Fruit fly (Drosophila melanogaster): ENCODE measurements around the gene RpS27.

RpS27 gene

dm6 chr3R:25292864-25293284, 45.6 kb upstream of the RpS27 start, which contains the start of gene CG31098 (continued):
- no peak for TF ChIP-seq CG11504 (tag; optimal IDR thresholded peaks at IDR 0.05)
- no peak for TF ChIP-seq Asciz (GFP tag; optimal IDR thresholded peaks at IDR 0.05)
- no peak for TF ChIP-seq Neu2 (GFP tag; optimal IDR thresholded peaks at IDR 0.05; ENCODE audit: borderline replicate concordance)
- no peak for TF ChIP-seq trem (tag; optimal IDR thresholded peaks at IDR 0.05)
- no peak for TF ChIP-seq schlank (tag; optimal IDR thresholded peaks at IDR 0.05)
- TF ChIP-seq tin (GFP tag; optimal IDR thresholded peaks at IDR 0.05): no peak
- TF ChIP-seq lmd (GFP tag; IDR thresholded peaks at IDR 0.05): no peak
- no peak for TF ChIP-seq Oli (tag; optimal IDR thresholded peaks at IDR 0.05)
- TF ChIP-seq CG6689 (GFP tag; IDR thresholded peaks at IDR 0.05): no peak
- TF ChIP-seq Sox100B (GFP tag; optimal IDR thresholded peaks at IDR 0.05): no peak
- TF ChIP-seq jing (GFP tag; optimal IDR thresholded peaks at IDR 0.05): no peak
- no peak for TF ChIP-seq BEAF-32 (GFP tag; optimal IDR thresholded peaks at IDR 0.05)
- no peak for TF ChIP-seq Dfd (GFP tag; optimal IDR thresholded peaks at IDR 0.05)
- TF ChIP-seq unc-4 (GFP tag; IDR thresholded peaks at IDR 0.05; ENCODE audit: partially characterized antibody): peak; percentile 43; the same call in 1 of the 2 replicates
- no peak for TF ChIP-seq H2.0 (GFP tag; IDR thresholded peaks at IDR 0.05)
- no peak for TF ChIP-seq CG14710 (tag; optimal IDR thresholded peaks at IDR 0.05)
- TF ChIP-seq CG17328 (GFP tag; IDR thresholded peaks at IDR 0.05): no peak
- peak; percentile 63; the same call in 1 of the 2 replicates for TF ChIP-seq CG13287 (GFP tag; IDR thresholded peaks at IDR 0.05; ENCODE audit: partially characterized antibody)
- no peak; the same call in 1 of the 2 replicates for TF ChIP-seq amos (GFP tag; IDR thresholded peaks at IDR 0.05; ENCODE audit: partially characterized antibody)
- TF ChIP-seq CG31441 (GFP tag; IDR thresholded peaks at IDR 0.05): no peak
- peak; percentile 49 for TF ChIP-seq exex (tag; optimal IDR thresholded peaks at IDR 0.05)
- no peak for TF ChIP-seq CG11093 (GFP tag; IDR thresholded peaks at IDR 0.05)
- no peak for TF ChIP-seq CG18619 (GFP tag; optimal IDR thresholded peaks at IDR 0.05)
- TF ChIP-seq CG9215 (GFP tag; IDR thresholded peaks at IDR 0.05): no peak
- no peak for TF ChIP-seq CG1529 (GFP tag; optimal IDR thresholded peaks at IDR 0.05)
- TF ChIP-seq scrt (GFP tag; optimal IDR thresholded peaks at IDR 0.05): peak; percentile 30
- TF ChIP-seq Spps (tag; optimal IDR thresholded peaks at IDR 0.05): no peak
- TF ChIP-seq CG30403 (GFP tag; optimal IDR thresholded peaks at IDR 0.05): no peak
- peak; percentile 35 for TF ChIP-seq Vsx1 (GFP tag; optimal IDR thresholded peaks at IDR 0.05)
- no peak for TF ChIP-seq org-1 (GFP tag; optimal IDR thresholded peaks at IDR 0.05)
- no peak for TF ChIP-seq Hsf (GFP tag; optimal IDR thresholded peaks at IDR 0.05)
- TF ChIP-seq CG11085 (GFP tag; IDR thresholded peaks at IDR 0.05): no peak
- no peak for TF ChIP-seq CG12659 (GFP tag; optimal IDR thresholded peaks at IDR 0.05)
- TF ChIP-seq mirr (GFP tag; optimal IDR thresholded peaks at IDR 0.05): peak; percentile 76
- peak; percentile 51 for TF ChIP-seq unpg (GFP tag; optimal IDR thresholded peaks at IDR 0.05)
- TF ChIP-seq ewg (GFP tag; optimal IDR thresholded peaks at IDR 0.05): no peak
- no peak for TF ChIP-seq CG10267 (tag; optimal IDR thresholded peaks at IDR 0.05)
- TF ChIP-seq Elba2 (GFP tag; optimal IDR thresholded peaks at IDR 0.05): no peak
- TF ChIP-seq CG12104 (GFP tag; optimal IDR thresholded peaks at IDR 0.05): no peak
- peak; percentile 61 for TF ChIP-seq corto (GFP tag; optimal IDR thresholded peaks at IDR 0.05)
- TF ChIP-seq cwo (GFP tag; optimal IDR thresholded peaks at IDR 0.05): peak; percentile 62
- TF ChIP-seq bbx (GFP tag; IDR thresholded peaks at IDR 0.05; ENCODE audit: partially characterized antibody): no peak
- TF ChIP-seq pb (GFP tag; optimal IDR thresholded peaks at IDR 0.05): no peak
- no peak for TF ChIP-seq sna (GFP tag; IDR thresholded peaks at IDR 0.05; ENCODE audit: partially characterized antibody)
- TF ChIP-seq crp (GFP tag; optimal IDR thresholded peaks at IDR 0.05): peak in 1 of 2 experiments; percentile 71
- TF ChIP-seq Hr3 (GFP tag; optimal IDR thresholded peaks at IDR 0.05): no peak
- no peak for TF ChIP-seq so (GFP tag; IDR thresholded peaks at IDR 0.05)
- TF ChIP-seq CG10979 (tag; optimal IDR thresholded peaks at IDR 0.05): no peak
- no peak for TF ChIP-seq Ravus (GFP tag; IDR thresholded peaks at IDR 0.05)
- TF ChIP-seq CG33557 (GFP tag; optimal IDR thresholded peaks at IDR 0.05): no peak

All from whole organism, embryonic.